Worm (Caenorhabditis elegans) whole organism, L4/young adult: ENCODE measurements around the gene dhs-7.

Experiments used
- W03F9.2 ChIP-seq: fragments of 150-350 bp; optimal IDR thresholded peaks from 2 replicates; lab custom pipeline; 2014; ENCODE audit warnings: missing biosample characterization, missing genetic modification characterization
- dao-5 ChIP-seq: sonication (generic microtip); optimal IDR thresholded peaks from 2 replicates; lab custom pipeline; 2016; ENCODE audit warnings: missing genotype, missing genetic modification characterization, moderate library complexity, missing compliant biosample characterization
- him-1 ChIP-seq: sonication (generic microtip); optimal IDR thresholded peaks from 2 replicates; lab custom pipeline; 2016; ENCODE audit warnings: missing genotype, missing genetic modification reagents, missing genetic modification characterization, missing compliant biosample characterization

ce11 chrII:7203110-7203509 lies 5.2 kb downstream of the dhs-7 start, which contains the start of gene srd-56:
- TF ChIP-seq him-1 (tag; lab: Kevin White, UChicago) (no peak), W03F9.2 (tag; lab: Kevin White, UChicago) (no peak), dao-5 (no peak)
